Fruit fly (Drosophila melanogaster) whole organism, prepupa: ENCODE results near the gene CG31064.
A peak's percentile ranks its signal among the peaks of the same experiment; 100 is the strongest.

Experiments
- CG10669 ChIP-seq: fragments of 200-800 bp; sonication (Bioruptor generic); optimal IDR thresholded peaks from 3 replicates; lab custom pipeline; 2018; ENCODE audit warnings: missing biosample characterization, mild to moderate bottlenecking, missing genetic modification characterization, moderate library complexity
- CG31627 ChIP-seq: fragments of 200-800 bp; sonication (Bioruptor generic); optimal IDR thresholded peaks from 3 replicates; lab custom pipeline; 2016; ENCODE audit warnings: missing biosample characterization, missing genetic modification characterization
- CG8632 ChIP-seq: fragments of 200-800 bp; sonication (Bioruptor generic); optimal IDR thresholded peaks from 3 replicates; lab custom pipeline; 2016; ENCODE audit warnings: missing biosample characterization, missing genetic modification characterization
- Sox102F ChIP-seq: fragments of 200-800 bp; sonication (Bioruptor generic); optimal IDR thresholded peaks from 2 replicates; lab custom pipeline; 2016; ENCODE audit warnings: missing biosample characterization, mild to moderate bottlenecking, missing genetic modification characterization
- Sox15 ChIP-seq: fragments of 200-800 bp; sonication (Bioruptor generic); optimal IDR thresholded peaks from 3 replicates; lab custom pipeline; 2016; ENCODE audit warnings: missing biosample characterization, missing genetic modification characterization
- cyc ChIP-seq: fragments of 200-800 bp; sonication (Bioruptor generic); optimal IDR thresholded peaks from 3 replicates; lab custom pipeline; 2016; ENCODE audit warnings: missing biosample characterization, missing genetic modification characterization
- dsx ChIP-seq: fragments of 200-800 bp; optimal IDR thresholded peaks from 3 replicates; lab custom pipeline; 2019; ENCODE audit warnings: missing biosample characterization, mild to moderate bottlenecking, missing genetic modification characterization, moderate library complexity; ENCODE audit not compliant: poor library complexity, severe bottlenecking
- eg ChIP-seq: fragments of 200-800 bp; sonication (Bioruptor generic); IDR thresholded peaks from 3 replicates; pipeline ENCODE4 v1.3.6; 2022; ENCODE audit warnings: missing biosample characterization, missing genetic modification characterization
- fd59A ChIP-seq: fragments of 200-800 bp; sonication (Bioruptor generic); optimal IDR thresholded peaks from 2 replicates; lab custom pipeline; 2017; ENCODE audit warnings: missing biosample characterization, mild to moderate bottlenecking, missing genetic modification characterization, missing genetic modification reagents
- pdm3 ChIP-seq: fragments of 200-800 bp; sonication (Bioruptor generic); optimal IDR thresholded peaks from 3 replicates; lab custom pipeline; 2016; ENCODE audit warnings: missing biosample characterization, missing genetic modification characterization
- topi ChIP-seq: fragments of 200-800 bp; sonication (Bioruptor generic); optimal IDR thresholded peaks from 3 replicates; lab custom pipeline; 2016; ENCODE audit warnings: missing biosample characterization, missing genetic modification characterization

DNA sequence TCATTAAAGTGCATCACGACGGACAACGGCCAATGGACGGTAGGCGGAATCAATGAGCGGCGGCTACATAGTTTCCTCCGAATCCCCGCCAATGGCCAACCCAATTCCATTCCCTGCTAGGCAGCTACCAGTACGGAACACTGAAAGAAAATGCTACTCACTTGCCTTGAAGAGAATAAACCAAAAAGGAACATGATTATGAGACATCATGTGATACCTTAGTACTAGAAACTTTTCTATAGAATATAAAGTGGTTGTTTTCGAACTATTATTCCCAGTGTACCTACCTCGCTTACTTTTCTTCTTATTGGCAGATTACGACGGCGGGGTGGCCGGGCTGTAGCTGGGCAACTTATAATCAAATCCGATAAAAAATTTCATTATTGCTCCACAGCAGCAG, 14.2 kb downstream of the CG31064 start:
- TF ChIP-seq Sox15 (GFP tag; lab: Kevin White, UChicago) = peak; percentile 33
- TF ChIP-seq CG10669 (GFP tag; lab: Kevin White, UChicago) = peak; percentile 70
- peak; percentile 61 for TF ChIP-seq CG31627
- peak; percentile 76 for TF ChIP-seq eg (GFP tag; lab: Robert Waterston, UW)
- TF ChIP-seq fd59A (GFP tag; lab: Kevin White, UChicago) = peak; percentile 51
- peak; percentile 61 for TF ChIP-seq pdm3 (GFP tag; lab: Kevin White, UChicago)
- peak; percentile 69 for TF ChIP-seq topi (GFP tag; lab: Kevin White, UChicago)
- TF ChIP-seq dsx = peak; percentile 68
- peak; percentile 47 for TF ChIP-seq CG8632 (GFP tag; lab: Kevin White, UChicago)
- peak; percentile 53 for TF ChIP-seq Sox102F (GFP tag; lab: Kevin White, UChicago)
- peak; percentile 64 for TF ChIP-seq cyc (GFP tag; lab: Kevin White, UChicago)
